Fruit fly (Drosophila melanogaster) whole organism: ENCODE results near the gene CG45045.

Experiments used
- CG8478 ChIP-seq: fragments of >200 bp; optimal IDR thresholded peaks from 2 replicates; lab custom pipeline; 2018; ENCODE audit warnings: inconsistent platforms
- EcR ChIP-seq, 2 experiments: fragments of >200 bp; optimal IDR thresholded peaks; 2 replicates each; lab custom pipeline; 2017; ENCODE audit warnings: missing biosample characterization in 2 of 2, missing genetic modification characterization in 2 of 2, missing genetic modification reagents in 2 of 2
- psq ChIP-seq: fragments of >200 bp; optimal IDR thresholded peaks from 2 replicates; lab custom pipeline; 2017

dm6 chr3R:17710900-17711645 lies 43.7 kb downstream of the CG45045 start:
- TF ChIP-seq CG8478 (lab: Kevin White, UChicago) (no peak), psq (lab: Kevin White, UChicago) (no peak), EcR (GFP tag; optimal IDR thresholded peaks at IDR 0.05; lab: Kevin White, UChicago) (no peak)
